Worm (Caenorhabditis elegans): ENCODE results near the gene grdn-1.

DNA sequence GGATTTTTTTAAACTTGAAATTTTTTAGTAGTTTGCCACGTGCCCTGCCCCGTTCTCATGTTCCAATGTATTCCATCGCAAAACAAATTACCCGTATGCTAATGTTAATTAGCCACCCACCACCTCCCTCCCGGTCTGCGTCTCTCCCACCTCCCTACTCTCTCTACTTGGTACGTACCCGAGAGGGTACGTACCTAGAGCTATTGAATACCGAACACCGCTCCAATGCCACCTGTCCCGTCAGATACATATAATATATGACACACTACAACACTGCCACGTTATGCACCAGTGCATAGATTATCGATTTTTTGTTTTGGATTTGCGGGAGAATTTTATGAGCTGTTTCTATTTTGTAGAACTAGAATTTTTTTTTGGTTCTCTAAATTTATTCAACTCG is 3.0 kb upstream of the grdn-1 start:
- TF ChIP-seq sptf-1 (tag; optimal IDR thresholded peaks at IDR 0.05) (peak; percentile 38), nhr-237 (tag; optimal IDR thresholded peaks at IDR 0.05) (no peak), snpc-4 (tag; optimal IDR thresholded peaks at IDR 0.05) (no peak), hlh-1 (tag; optimal IDR thresholded peaks at IDR 0.05) (peak; percentile 61), unc-62 (GFP tag; optimal IDR thresholded peaks at IDR 0.05) (peak; percentile 52), ceh-39 (tag; optimal IDR thresholded peaks at IDR 0.05) (peak; percentile 64), unc-39 (tag; optimal IDR thresholded peaks at IDR 0.05) (no peak), pha-4 (tag; optimal IDR thresholded peaks at IDR 0.05) (no peak), blmp-1 (tag; optimal IDR thresholded peaks at IDR 0.05) (no peak), elt-3 (tag; optimal IDR thresholded peaks at IDR 0.05) (no peak), mep-1 (tag; optimal IDR thresholded peaks at IDR 0.05) (peak; percentile 37)
